Worm (Caenorhabditis elegans) whole organism, L4/young adult: ENCODE data around the gene btb-10.

Experiments used
- W03F9.2 ChIP-seq: fragments of 150-350 bp; optimal IDR thresholded peaks from 2 replicates; lab custom pipeline; 2014; ENCODE audit warnings: missing biosample characterization, missing genetic modification characterization
- dao-5 ChIP-seq: sonication (generic microtip); optimal IDR thresholded peaks from 2 replicates; lab custom pipeline; 2016; ENCODE audit warnings: missing genotype, missing genetic modification characterization, moderate library complexity, missing compliant biosample characterization
- him-1 ChIP-seq: sonication (generic microtip); optimal IDR thresholded peaks from 2 replicates; lab custom pipeline; 2016; ENCODE audit warnings: missing genotype, missing genetic modification reagents, missing genetic modification characterization, missing compliant biosample characterization

- no peak for TF ChIP-seq him-1
- TF ChIP-seq dao-5 (tag; lab: Kevin White, UChicago): no peak
- TF ChIP-seq W03F9.2 (tag; lab: Kevin White, UChicago): no peak
Observed at ce11 chrII:1056844-1057243, 3.8 kb downstream of the btb-10 start.
